Worm (Caenorhabditis elegans): ENCODE results near the gene fbxc-24.

- TF ChIP-seq zag-1 (tag; optimal IDR thresholded peaks at IDR 0.05) (no peak), pha-4 (tag; optimal IDR thresholded peaks at IDR 0.05) (no peak), aly-2 (tag; optimal IDR thresholded peaks at IDR 0.05) (no peak)
Measured at ce11 chrII:932718-933117, 23.3 kb upstream of the fbxc-24 start, which contains the start of gene acs-15.

Data from whole organism, L3 larva.